Worm (Caenorhabditis elegans) whole organism, midembryonic: ENCODE results near the gene rpl-3.

Experiments
- T22C8.4 ChIP-seq: fragments of 200-800 bp; sonication (Bioruptor generic); IDR thresholded peaks from 2 replicates; pipeline ENCODE4 v1.3.6; 2022; ENCODE audit warnings: missing genetic modification characterization, missing compliant biosample characterization
- cog-1 ChIP-seq: sonication (generic microtip); optimal IDR thresholded peaks from 2 replicates; lab custom pipeline; 2016; ENCODE audit warnings: missing genetic modification characterization, missing compliant biosample characterization
- flt-1 ChIP-seq: fragments of 200-800 bp; sonication (Bioruptor generic); IDR thresholded peaks from 2 replicates; pipeline ENCODE4 v1.3.6; 2022; ENCODE audit warnings: missing genetic modification characterization, missing compliant biosample characterization
- klf-2 ChIP-seq: fragments of 200-800 bp; sonication (Bioruptor generic); conservative IDR thresholded peaks from 2 replicates; pipeline ENCODE4 v1.3.6; 2022; ENCODE audit warnings: missing genetic modification reagents, missing genetic modification characterization, missing compliant biosample characterization
- med-1 ChIP-seq: sonication (generic microtip); optimal IDR thresholded peaks from 2 replicates; lab custom pipeline; 2017; ENCODE audit warnings: missing genetic modification characterization, mild to moderate bottlenecking, missing compliant biosample characterization, antibody characterized with exemption, missing genetic modification reagents; ENCODE audit not compliant: insufficient read depth
- ref-1 ChIP-seq: fragments of 200-800 bp; sonication (Bioruptor generic); conservative IDR thresholded peaks from 2 replicates; pipeline ENCODE4 v1.3.6; 2022; ENCODE audit warnings: missing genetic modification reagents, missing genetic modification characterization, missing compliant biosample characterization
- tab-1 ChIP-seq: fragments of 200-800 bp; sonication (Bioruptor generic); IDR thresholded peaks from 2 replicates; pipeline ENCODE4 v1.3.6; 2022; ENCODE audit warnings: missing genetic modification characterization, missing compliant biosample characterization
- ztf-23 ChIP-seq: fragments of 200-800 bp; sonication (Bioruptor generic); IDR thresholded peaks from 2 replicates; pipeline ENCODE4 v1.3.6; 2022; ENCODE audit warnings: missing genetic modification reagents, missing genetic modification characterization, missing compliant biosample characterization
- ztf-29 ChIP-seq: fragments of 200-800 bp; sonication (Bioruptor generic); IDR thresholded peaks from 2 replicates; pipeline ENCODE4 v1.3.6; 2022; ENCODE audit warnings: missing genetic modification reagents, missing genetic modification characterization, missing compliant biosample characterization

rpl-3 gene

ce11 chrIII:3867937-3868929 lies 579 bp downstream of the rpl-3 start:
- TF ChIP-seq med-1 (GFP tag; lab: Kevin White, UChicago): no peak
- TF ChIP-seq cog-1 (tag; lab: Kevin White, UChicago): no peak
- TF ChIP-seq T22C8.4 (GFP tag; lab: Robert Waterston, UW): no peak
- TF ChIP-seq flt-1 (GFP tag; lab: Robert Waterston, UW): no peak
- TF ChIP-seq klf-2: no peak
- no peak for TF ChIP-seq ref-1 (GFP tag; lab: Robert Waterston, UW)
- no peak for TF ChIP-seq ztf-29 (GFP tag; lab: Robert Waterston, UW)
- no peak for TF ChIP-seq tab-1 (GFP tag; lab: Robert Waterston, UW)
- TF ChIP-seq ztf-23 (GFP tag; lab: Robert Waterston, UW): no peak

ce11 chrIII:3869292-3869781 lies 1.7 kb downstream of the rpl-3 start:
- TF ChIP-seq flt-1 (GFP tag; lab: Robert Waterston, UW): peak; percentile 48
- no peak for TF ChIP-seq ref-1 (GFP tag; lab: Robert Waterston, UW)

ce11 chrIII:3871763-3872486 lies 4.3 kb downstream of the rpl-3 start:
- TF ChIP-seq ztf-29 (GFP tag; lab: Robert Waterston, UW) (no peak), flt-1 (GFP tag; lab: Robert Waterston, UW) (no peak), klf-2 (no peak), T22C8.4 (GFP tag; lab: Robert Waterston, UW) (no peak), ref-1 (GFP tag; lab: Robert Waterston, UW) (no peak)

ce11 chrIII:3872978-3873377 lies 5.3 kb downstream of the rpl-3 start:
- TF ChIP-seq ztf-23 (GFP tag; lab: Robert Waterston, UW) (no peak), cog-1 (tag; lab: Kevin White, UChicago) (no peak), klf-2 (no peak), ref-1 (GFP tag; lab: Robert Waterston, UW) (no peak), ztf-29 (GFP tag; lab: Robert Waterston, UW) (no peak), tab-1 (GFP tag; lab: Robert Waterston, UW) (no peak), med-1 (GFP tag; lab: Kevin White, UChicago) (no peak), flt-1 (GFP tag; lab: Robert Waterston, UW) (no peak), T22C8.4 (GFP tag; lab: Robert Waterston, UW) (no peak)

ce11 chrIII:3873424-3873823 lies 5.8 kb downstream of the rpl-3 start:
- TF ChIP-seq cog-1 (tag; lab: Kevin White, UChicago) (no peak), ztf-23 (GFP tag; lab: Robert Waterston, UW) (no peak), med-1 (GFP tag; lab: Kevin White, UChicago) (no peak), tab-1 (GFP tag; lab: Robert Waterston, UW) (no peak), T22C8.4 (GFP tag; lab: Robert Waterston, UW) (no peak), ztf-29 (GFP tag; lab: Robert Waterston, UW) (no peak), klf-2 (no peak), ref-1 (GFP tag; lab: Robert Waterston, UW) (no peak), flt-1 (GFP tag; lab: Robert Waterston, UW) (no peak)

ce11 chrIII:3874492-3874891 lies 6.8 kb downstream of the rpl-3 start:
- TF ChIP-seq T22C8.4 (GFP tag; lab: Robert Waterston, UW) (no peak), ztf-23 (GFP tag; lab: Robert Waterston, UW) (no peak)

ce11 chrIII:3874895-3875294 lies 7.2 kb downstream of the rpl-3 start:
- TF ChIP-seq ztf-29 (GFP tag; lab: Robert Waterston, UW) (no peak), klf-2 (no peak), flt-1 (GFP tag; lab: Robert Waterston, UW) (no peak), ref-1 (GFP tag; lab: Robert Waterston, UW) (no peak)

ce11 chrIII:3875608-3876007 lies 8.0 kb downstream of the rpl-3 start:
- TF ChIP-seq ref-1 (GFP tag; lab: Robert Waterston, UW) (no peak), T22C8.4 (GFP tag; lab: Robert Waterston, UW) (no peak), tab-1 (GFP tag; lab: Robert Waterston, UW) (no peak), klf-2 (no peak), flt-1 (GFP tag; lab: Robert Waterston, UW) (no peak), ztf-23 (GFP tag; lab: Robert Waterston, UW) (no peak), ztf-29 (GFP tag; lab: Robert Waterston, UW) (no peak), med-1 (GFP tag; lab: Kevin White, UChicago) (no peak)

ce11 chrIII:3876197-3876897 lies 8.7 kb downstream of the rpl-3 start:
- TF ChIP-seq tab-1 (GFP tag; lab: Robert Waterston, UW) (no peak), ref-1 (GFP tag; lab: Robert Waterston, UW) (no peak), klf-2 (no peak), T22C8.4 (GFP tag; lab: Robert Waterston, UW) (no peak), flt-1 (GFP tag; lab: Robert Waterston, UW) (no peak), med-1 (GFP tag; lab: Kevin White, UChicago) (no peak)
